Worm (Caenorhabditis elegans) whole organism, late embryonic: Measurements from ENCODE around the gene Y75B8A.25.
A peak's percentile ranks its signal among the peaks of the same experiment; 100 is the strongest.

ENCODE experiments used
- C08G9.2 ChIP-seq: sonication (generic microtip); optimal IDR thresholded peaks from 2 replicates; lab custom pipeline; 2016; ENCODE audit warnings: mild to moderate bottlenecking, missing genetic modification characterization, moderate library complexity, missing compliant biosample characterization
- C38D4.7 ChIP-seq: fragments of 200-800 bp; sonication (Bioruptor generic); optimal IDR thresholded peaks from 2 replicates; lab custom pipeline; 2018; ENCODE audit warnings: mild to moderate bottlenecking, missing genetic modification characterization, moderate library complexity, missing compliant biosample characterization
- K02D7.2 ChIP-seq: sonication (generic microtip); optimal IDR thresholded peaks from 2 replicates; lab custom pipeline; 2017; ENCODE audit warnings: mild to moderate bottlenecking, missing genetic modification characterization, missing compliant biosample characterization
- K09A11.1 ChIP-seq: sonication (generic microtip); optimal IDR thresholded peaks from 2 replicates; lab custom pipeline; 2017; ENCODE audit warnings: antibody characterized with exemption, mild to moderate bottlenecking, missing genetic modification characterization, missing compliant biosample characterization; ENCODE audit not compliant: insufficient read depth
- Y22D7AL.16 ChIP-seq: sonication (generic microtip); optimal IDR thresholded peaks from 2 replicates; lab custom pipeline; 2016; ENCODE audit warnings: missing genetic modification characterization, missing compliant biosample characterization
- ahr-1 ChIP-seq: sonication (generic microtip); optimal IDR thresholded peaks from 2 replicates; lab custom pipeline; 2016; ENCODE audit warnings: missing genetic modification characterization, missing compliant biosample characterization
- ama-1 ChIP-seq: fragments of 150-350 bp; optimal IDR thresholded peaks from 2 replicates; lab custom pipeline; 2014
- ceh-18 ChIP-seq: sonication (generic microtip); optimal IDR thresholded peaks from 2 replicates; lab custom pipeline; 2016; ENCODE audit warnings: missing genetic modification characterization, missing compliant biosample characterization
- ceh-19 ChIP-seq: fragments of 200-800 bp; sonication (Bioruptor generic); optimal IDR thresholded peaks from 2 replicates; lab custom pipeline; 2018; ENCODE audit warnings: mild to moderate bottlenecking, missing genetic modification characterization, missing compliant biosample characterization
- ceh-22 ChIP-seq: sonication (generic microtip); optimal IDR thresholded peaks from 2 replicates; lab custom pipeline; 2017; ENCODE audit warnings: missing biosample characterization, missing genetic modification characterization
- ceh-30 ChIP-seq: fragments of 150-350 bp; optimal IDR thresholded peaks from 2 replicates; lab custom pipeline; 2014; ENCODE audit warnings: missing biosample characterization, missing genetic modification characterization
- ceh-31 ChIP-seq: sonication (generic microtip); optimal IDR thresholded peaks from 2 replicates; lab custom pipeline; 2016; ENCODE audit warnings: missing genetic modification characterization, missing compliant biosample characterization
- ceh-34 ChIP-seq: sonication (generic microtip); optimal IDR thresholded peaks from 2 replicates; lab custom pipeline; 2016; ENCODE audit warnings: mild to moderate bottlenecking, missing genetic modification characterization, missing compliant biosample characterization
- ceh-6 ChIP-seq: fragments of 200-800 bp; sonication (Bioruptor generic); optimal IDR thresholded peaks from 2 replicates; lab custom pipeline; 2018; ENCODE audit warnings: mild to moderate bottlenecking, missing genetic modification characterization, missing compliant biosample characterization
- ceh-9 ChIP-seq: sonication (generic microtip); optimal IDR thresholded peaks from 2 replicates; lab custom pipeline; 2016; ENCODE audit warnings: mild to moderate bottlenecking, missing genetic modification characterization, inconsistent platforms, missing compliant biosample characterization
- che-1 ChIP-seq: sonication (generic microtip); optimal IDR thresholded peaks from 2 replicates; lab custom pipeline; 2016; ENCODE audit warnings: mild to moderate bottlenecking, missing genetic modification characterization, missing compliant biosample characterization
- dve-1 ChIP-seq: sonication (generic microtip); optimal IDR thresholded peaks from 2 replicates; lab custom pipeline; 2017; ENCODE audit warnings: antibody characterized with exemption, mild to moderate bottlenecking, missing genetic modification characterization, missing compliant biosample characterization
- elt-4 ChIP-seq: sonication (generic microtip); optimal IDR thresholded peaks from 2 replicates; lab custom pipeline; 2016; ENCODE audit warnings: missing genetic modification characterization, missing compliant biosample characterization
- gmeb-2 ChIP-seq: sonication (generic microtip); optimal IDR thresholded peaks from 2 replicates; lab custom pipeline; 2016; ENCODE audit warnings: missing genetic modification characterization, inconsistent platforms, missing compliant biosample characterization
- hlh-15 ChIP-seq: sonication (generic microtip); optimal IDR thresholded peaks from 2 replicates; lab custom pipeline; 2016; ENCODE audit warnings: missing genetic modification characterization, missing compliant biosample characterization
- hlh-30 ChIP-seq: sonication (generic microtip); optimal IDR thresholded peaks from 2 replicates; lab custom pipeline; 2017; ENCODE audit warnings: antibody characterized with exemption, missing genetic modification characterization, missing compliant biosample characterization; ENCODE audit not compliant: insufficient read depth
- hlh-6 ChIP-seq: sonication (generic microtip); optimal IDR thresholded peaks from 2 replicates; lab custom pipeline; 2016; ENCODE audit warnings: missing genotype, missing genetic modification characterization, missing compliant biosample characterization
- hlh-8 ChIP-seq: sonication (generic microtip); optimal IDR thresholded peaks from 2 replicates; lab custom pipeline; 2016; ENCODE audit warnings: missing genotype, missing genetic modification characterization, missing compliant biosample characterization
- madf-2 ChIP-seq: sonication (generic microtip); optimal IDR thresholded peaks from 2 replicates; lab custom pipeline; 2017; ENCODE audit warnings: missing genetic modification characterization, missing compliant biosample characterization
- mec-3 ChIP-seq: sonication (generic microtip); optimal IDR thresholded peaks from 2 replicates; lab custom pipeline; 2016; ENCODE audit warnings: borderline replicate concordance, missing genetic modification characterization, missing compliant biosample characterization
- nhr-232 ChIP-seq: sonication (generic microtip); optimal IDR thresholded peaks from 2 replicates; lab custom pipeline; 2016; ENCODE audit warnings: missing genetic modification characterization, missing compliant biosample characterization
- npax-4 ChIP-seq: sonication (generic microtip); optimal IDR thresholded peaks from 2 replicates; lab custom pipeline; 2016; ENCODE audit warnings: missing genetic modification characterization, missing compliant biosample characterization
- pax-1 ChIP-seq: fragments of 150-350 bp; optimal IDR thresholded peaks from 2 replicates; lab custom pipeline; 2014; ENCODE audit warnings: missing biosample characterization, missing genetic modification characterization
- pha-4 ChIP-seq: fragments of 150-350 bp; optimal IDR thresholded peaks from 2 replicates; lab custom pipeline; 2018; ENCODE audit warnings: missing biosample characterization, missing genetic modification reagents, missing genetic modification characterization
- pqm-1 ChIP-seq: sonication (generic microtip); optimal IDR thresholded peaks from 2 replicates; lab custom pipeline; 2016; ENCODE audit warnings: missing genetic modification characterization, missing compliant biosample characterization
- sox-2 ChIP-seq: fragments of 200-800 bp; sonication (Bioruptor generic); IDR thresholded peaks from 2 replicates; pipeline ENCODE4 v1.3.6; 2022; ENCODE audit warnings: missing genetic modification reagents, missing genetic modification characterization, missing compliant biosample characterization
- sox-4 ChIP-seq: sonication (generic microtip); optimal IDR thresholded peaks from 2 replicates; lab custom pipeline; 2017; ENCODE audit warnings: mild to moderate bottlenecking, missing genetic modification characterization, inconsistent platforms, missing compliant biosample characterization
- tbx-7 ChIP-seq: sonication (generic microtip); optimal IDR thresholded peaks from 2 replicates; lab custom pipeline; 2016; ENCODE audit warnings: missing genotype, missing genetic modification characterization, missing compliant biosample characterization
- ttx-3 ChIP-seq: sonication (generic microtip); optimal IDR thresholded peaks from 2 replicates; lab custom pipeline; 2016; ENCODE audit warnings: missing genetic modification reagents, missing genetic modification characterization, missing compliant biosample characterization
- unc-55 ChIP-seq: sonication (generic microtip); optimal IDR thresholded peaks from 2 replicates; lab custom pipeline; 2017; ENCODE audit warnings: missing biosample characterization, missing genetic modification reagents, missing genetic modification characterization
- ztf-16 ChIP-seq: sonication (generic microtip); optimal IDR thresholded peaks from 2 replicates; lab custom pipeline; 2017; ENCODE audit warnings: missing genetic modification characterization, missing compliant biosample characterization

Gene Y75B8A.25

ce11 chrIII:12235359-12235758, 38.5 kb upstream of the Y75B8A.25 start:
- no peak for TF ChIP-seq pqm-1 (tag; lab: Kevin White, UChicago)
- TF ChIP-seq tbx-7 (tag; lab: Kevin White, UChicago): no peak
- TF ChIP-seq ceh-18 (tag; lab: Kevin White, UChicago): no peak
- TF ChIP-seq ceh-9 (tag; lab: Kevin White, UChicago): no peak
- no peak for TF ChIP-seq ama-1 (lab: Kevin White, UChicago)
- TF ChIP-seq hlh-8 (tag; lab: Kevin White, UChicago): no peak
- TF ChIP-seq che-1 (tag; lab: Kevin White, UChicago): no peak
- TF ChIP-seq sox-2 (GFP tag; lab: Robert Waterston, UW): no peak
- no peak for TF ChIP-seq ceh-19
- no peak for TF ChIP-seq dve-1 (tag; lab: Kevin White, UChicago)
- no peak for TF ChIP-seq C38D4.7 (GFP tag; lab: Kevin White, UChicago)
- TF ChIP-seq hlh-30 (tag; lab: Kevin White, UChicago): no peak
- TF ChIP-seq npax-4 (tag; lab: Kevin White, UChicago): no peak
- TF ChIP-seq ttx-3 (tag; lab: Kevin White, UChicago): no peak
- TF ChIP-seq ceh-30 (tag; lab: Kevin White, UChicago): no peak
- no peak for TF ChIP-seq madf-2 (tag; lab: Kevin White, UChicago)
- TF ChIP-seq ceh-6: no peak
- TF ChIP-seq nhr-232 (tag; lab: Kevin White, UChicago): no peak
- no peak for TF ChIP-seq ceh-31 (tag; lab: Kevin White, UChicago)

- TF ChIP-seq pax-1 (tag; lab: Kevin White, UChicago): no peak
- no peak for TF ChIP-seq madf-2 (tag; lab: Kevin White, UChicago)
- no peak for TF ChIP-seq unc-55 (GFP tag; lab: Kevin White, UChicago)
- TF ChIP-seq Y22D7AL.16: no peak
- TF ChIP-seq, all 69 proteins: peak for 0
Observed at ce11 chrIII:12235914-12236313, 37.9 kb upstream of the Y75B8A.25 start, which contains the start of the genes grl-15 and fbxa-89. grl-15 (minus strand) TSS chrIII:12236014. fbxa-89 (plus strand) TSS chrIII:12236184.

ce11 chrIII:12245570-12245969, 28.3 kb upstream of the Y75B8A.25 start:
- TF ChIP-seq pha-4 (tag; lab: Kevin White, UChicago) (no peak), mec-3 (tag; lab: Kevin White, UChicago) (peak; percentile 35), hlh-15 (tag; lab: Kevin White, UChicago) (no peak), ceh-31 (tag; lab: Kevin White, UChicago) (no peak)
- TF ChIP-seq, all 69 proteins: peak for 1

DNA sequence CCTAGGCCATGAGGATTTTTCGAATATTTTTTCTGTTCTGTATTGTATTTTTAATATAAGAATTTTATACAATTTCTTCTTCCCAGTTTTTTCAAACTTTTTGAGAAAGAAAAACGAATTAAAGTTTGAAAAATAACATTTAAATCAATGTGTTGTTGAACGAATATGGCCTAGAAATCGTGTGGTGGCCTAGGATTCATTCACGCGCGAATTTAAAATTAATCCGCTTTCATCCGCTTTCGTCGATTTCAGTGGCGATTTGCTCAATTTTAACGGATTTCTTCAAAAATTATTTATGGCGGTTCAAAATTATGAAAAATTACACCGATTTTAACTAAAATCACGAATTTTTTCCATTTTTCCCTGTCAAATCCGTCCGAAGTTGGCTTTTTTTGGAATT, 26.5 kb upstream of the Y75B8A.25 start:
- TF ChIP-seq ceh-34 (tag; lab: Kevin White, UChicago) (no peak), ztf-16 (tag; lab: Kevin White, UChicago) (no peak), C08G9.2 (tag; lab: Kevin White, UChicago) (no peak), npax-4 (tag; lab: Kevin White, UChicago) (no peak), ceh-30 (tag; lab: Kevin White, UChicago) (no peak), hlh-6 (no peak), K02D7.2 (tag; lab: Kevin White, UChicago) (no peak), ceh-22 (tag; lab: Kevin White, UChicago) (no peak), ahr-1 (no peak), gmeb-2 (tag; lab: Kevin White, UChicago) (no peak), ceh-31 (tag; lab: Kevin White, UChicago) (no peak), pqm-1 (tag; lab: Kevin White, UChicago) (no peak), sox-4 (tag; lab: Kevin White, UChicago) (no peak), ceh-19 (no peak), elt-4 (tag; lab: Kevin White, UChicago) (no peak), ttx-3 (tag; lab: Kevin White, UChicago) (no peak), K09A11.1 (tag; lab: Kevin White, UChicago) (no peak), ceh-18 (tag; lab: Kevin White, UChicago) (no peak)
